Worm (Caenorhabditis elegans): ENCODE data around the gene rpl-7A.

ce11 chrIV:4410526-4410925, 20.1 kb upstream of the rpl-7A start:
- TF ChIP-seq sox-4 (tag; optimal IDR thresholded peaks at IDR 0.05) = no peak
- TF ChIP-seq odd-2 (tag; optimal IDR thresholded peaks at IDR 0.05) = no peak
- TF ChIP-seq fkh-10 (GFP tag; optimal IDR thresholded peaks at IDR 0.05) = no peak
- TF ChIP-seq ceh-34 (tag; optimal IDR thresholded peaks at IDR 0.05) = no peak
- no peak for TF ChIP-seq npax-4 (tag; optimal IDR thresholded peaks at IDR 0.05)
- TF ChIP-seq elt-4 (tag; optimal IDR thresholded peaks at IDR 0.05) = no peak
- no peak for TF ChIP-seq lin-11 (tag; optimal IDR thresholded peaks at IDR 0.05)
- TF ChIP-seq pha-4 (tag; optimal IDR thresholded peaks at IDR 0.05) = no peak
- TF ChIP-seq hlh-15 (tag; optimal IDR thresholded peaks at IDR 0.05) = no peak
- no peak for TF ChIP-seq hlh-6 (tag; optimal IDR thresholded peaks at IDR 0.05)
- no peak for TF ChIP-seq ceh-6 (GFP tag; optimal IDR thresholded peaks at IDR 0.05)
- TF ChIP-seq fkh-6 (tag; optimal IDR thresholded peaks at IDR 0.05) = no peak
- TF ChIP-seq unc-55 (GFP tag; optimal IDR thresholded peaks at IDR 0.05) = no peak
- no peak for TF ChIP-seq nhr-11 (tag; optimal IDR thresholded peaks at IDR 0.05)

All from whole organism, late embryonic.